Fruit fly (Drosophila melanogaster) whole organism: ENCODE measurements around the gene Reph.
A peak's percentile ranks its signal among the peaks of the same experiment; 100 is the strongest.

Experiments used
- CG8478 ChIP-seq: fragments of >200 bp; optimal IDR thresholded peaks from 2 replicates; lab custom pipeline; 2018; ENCODE audit warnings: inconsistent platforms
- Dll ChIP-seq: fragments of >200 bp; optimal IDR thresholded peaks from 2 replicates; lab custom pipeline; 2017
- EcR ChIP-seq, 2 experiments: fragments of >200 bp; optimal IDR thresholded peaks; 2 replicates each; lab custom pipeline; 2017; ENCODE audit warnings: missing biosample characterization in 2 of 2, missing genetic modification characterization in 2 of 2, missing genetic modification reagents in 2 of 2
- pan ChIP-seq: fragments of >200 bp; optimal IDR thresholded peaks from 2 replicates; lab custom pipeline; 2017
- psq ChIP-seq: fragments of >200 bp; optimal IDR thresholded peaks from 2 replicates; lab custom pipeline; 2017
- usp ChIP-seq: fragments of >200 bp; optimal IDR thresholded peaks from 2 replicates; lab custom pipeline; 2017; ENCODE audit warnings: missing biosample characterization, missing genetic modification characterization, mixed read lengths

Reph gene

dm6 chr2L:3776614-3777196 is 26.6 kb upstream of the Reph start:
- TF ChIP-seq EcR (GFP tag; optimal IDR thresholded peaks at IDR 0.05; lab: Kevin White, UChicago) (no peak), CG8478 (no peak), pan (lab: Kevin White, UChicago) (no peak), psq (lab: Kevin White, UChicago) (no peak), usp (GFP tag; lab: Kevin White, UChicago) (no peak), Dll (lab: Kevin White, UChicago) (no peak)

DNA sequence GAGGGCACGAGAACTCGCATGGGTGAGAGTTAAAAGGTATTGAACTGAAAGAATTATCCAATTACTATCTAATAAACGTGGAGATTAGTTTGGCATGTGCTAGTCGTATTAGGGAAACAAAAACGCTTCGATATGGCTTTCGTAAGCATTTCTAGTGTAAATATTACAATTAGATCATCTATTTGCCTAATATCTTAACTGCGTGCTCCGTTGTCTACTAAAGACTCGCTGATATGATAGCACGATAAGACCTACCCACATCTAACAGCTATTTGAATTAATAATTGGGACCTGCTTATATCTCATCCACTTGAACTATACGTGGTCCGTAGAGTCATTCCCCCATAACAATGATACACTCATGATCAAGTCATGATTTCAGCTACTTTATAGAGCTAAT is 25.9 kb upstream of the Reph start:
- TF ChIP-seq psq (lab: Kevin White, UChicago) (no peak), pan (lab: Kevin White, UChicago) (no peak), EcR (GFP tag; optimal IDR thresholded peaks at IDR 0.05; lab: Kevin White, UChicago) (no peak), CG8478 (no peak), Dll (lab: Kevin White, UChicago) (no peak), usp (GFP tag; lab: Kevin White, UChicago) (no peak)

DNA sequence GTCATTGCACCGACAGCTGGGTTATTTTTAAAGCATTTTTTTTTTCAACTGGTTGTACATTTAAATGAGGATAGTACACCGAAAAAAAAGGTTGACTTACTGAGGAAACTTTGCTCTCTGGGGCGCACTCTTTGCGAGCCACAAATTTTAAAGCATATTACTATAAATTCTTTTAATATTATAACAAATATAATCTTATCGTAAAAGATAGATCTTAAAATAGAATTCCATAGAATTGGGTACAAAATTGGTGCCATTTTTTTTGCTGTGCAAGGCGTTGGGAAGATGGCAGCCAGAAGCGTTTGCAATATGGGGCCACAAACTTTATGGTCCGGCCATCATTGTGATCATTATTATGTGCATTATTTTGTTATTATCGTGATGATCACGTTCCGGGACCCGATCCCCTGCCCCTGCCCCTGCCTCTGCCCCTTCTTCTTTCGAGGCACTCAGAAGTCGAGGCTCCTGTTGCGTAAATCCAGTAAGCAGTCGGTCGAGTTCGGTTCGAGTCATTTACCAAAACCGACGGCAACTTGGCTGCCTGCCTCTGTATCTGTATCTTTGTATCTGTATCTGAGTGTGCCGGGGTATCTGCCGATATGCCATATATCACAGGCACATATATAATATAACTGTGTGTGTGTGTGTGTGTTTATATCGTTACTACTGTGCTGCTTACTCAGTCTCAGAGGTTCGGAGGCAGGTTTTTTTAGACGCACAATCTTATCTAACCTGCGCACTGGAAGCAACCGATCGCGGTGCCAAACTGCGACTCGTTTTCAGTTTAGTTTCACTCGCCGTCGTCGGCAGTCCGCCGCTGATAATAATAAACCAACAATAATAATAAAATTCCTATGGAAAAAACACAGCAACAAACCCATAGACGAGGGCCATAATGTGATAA is 24.9 kb upstream of the Reph start:
- TF ChIP-seq Dll (lab: Kevin White, UChicago) = peak; percentile 10
- no peak for TF ChIP-seq EcR (GFP tag; optimal IDR thresholded peaks at IDR 0.05; lab: Kevin White, UChicago)

DNA sequence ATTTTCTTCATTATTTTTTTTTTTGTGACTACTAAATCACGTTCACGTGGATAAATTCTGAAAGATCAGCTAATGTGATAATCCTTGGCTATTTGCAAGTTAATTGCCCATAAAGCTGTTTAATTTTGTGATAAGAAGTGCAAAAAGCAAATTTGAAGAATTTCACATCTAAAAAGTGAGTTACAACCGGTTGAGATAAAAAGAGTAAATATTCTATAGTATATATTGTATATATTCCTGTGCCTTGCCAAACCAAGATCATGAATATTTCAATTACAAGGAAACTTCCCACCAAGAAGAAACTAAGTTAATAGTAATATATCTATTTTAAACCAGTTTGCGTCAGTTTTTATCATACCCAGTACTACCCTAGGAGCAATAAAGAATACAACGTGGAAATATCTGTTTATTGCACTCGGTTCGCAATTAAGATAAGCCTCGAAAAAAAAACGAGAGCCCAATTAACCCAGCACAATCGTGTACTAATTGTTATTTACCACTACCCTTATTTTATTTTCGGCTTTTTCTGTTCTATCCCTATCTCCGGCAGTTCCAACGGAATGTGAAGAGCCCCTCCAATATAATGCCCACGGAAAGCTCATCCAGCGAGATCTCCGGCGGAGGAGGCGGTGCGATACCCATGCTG is 24.1 kb upstream of the Reph start:
- peak; percentile 76 for TF ChIP-seq pan (lab: Kevin White, UChicago)
- TF ChIP-seq CG8478 = no peak

- no peak for TF ChIP-seq CG8478
- TF ChIP-seq EcR (GFP tag; optimal IDR thresholded peaks at IDR 0.05; lab: Kevin White, UChicago) = no peak
- no peak for TF ChIP-seq psq (lab: Kevin White, UChicago)
- TF ChIP-seq pan (lab: Kevin White, UChicago) = no peak
- no peak for TF ChIP-seq usp (GFP tag; lab: Kevin White, UChicago)
- no peak for TF ChIP-seq Dll (lab: Kevin White, UChicago)
Measured at dm6 chr2L:3780587-3780986, 22.8 kb upstream of the Reph start.

DNA sequence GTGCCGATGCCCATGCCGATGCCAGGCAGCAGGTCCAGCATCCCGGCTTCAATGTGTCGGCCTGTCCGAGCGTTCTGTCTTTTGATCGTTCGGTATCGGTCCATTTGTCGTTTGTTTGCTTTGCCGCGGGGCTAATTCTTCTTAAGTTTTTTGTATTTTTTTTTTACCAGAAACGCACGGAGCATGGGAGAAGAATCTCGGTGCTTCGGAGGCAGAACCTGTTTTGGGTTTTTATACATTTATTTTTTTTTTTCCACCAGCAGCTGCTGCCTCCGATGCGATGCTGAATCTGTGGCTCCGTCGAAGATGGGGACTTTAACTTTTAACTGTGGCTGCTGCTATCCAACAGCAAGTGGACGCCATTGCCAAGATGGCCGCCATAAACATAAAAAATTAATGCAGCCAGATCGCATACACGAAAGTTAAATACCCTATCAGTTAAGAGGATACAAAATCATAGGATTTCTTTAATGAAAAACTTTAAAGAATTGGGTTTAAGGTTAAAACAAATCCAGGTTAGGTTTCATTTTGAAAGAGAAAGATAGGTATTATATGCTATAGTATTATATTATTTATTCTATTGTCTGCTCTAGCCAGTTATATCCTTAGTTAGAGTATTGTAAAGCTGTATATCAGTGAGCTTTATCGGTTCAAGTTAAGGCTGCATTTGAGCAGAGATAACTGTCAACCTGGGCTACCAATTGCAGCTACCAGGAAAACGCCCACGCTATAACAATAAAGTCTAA is 22.0 kb upstream of the Reph start:
- TF ChIP-seq Dll (lab: Kevin White, UChicago) = no peak
- TF ChIP-seq pan (lab: Kevin White, UChicago) = no peak
- no peak for TF ChIP-seq EcR (GFP tag; optimal IDR thresholded peaks at IDR 0.05; lab: Kevin White, UChicago)
- TF ChIP-seq usp (GFP tag; lab: Kevin White, UChicago) = no peak
- TF ChIP-seq psq (lab: Kevin White, UChicago) = no peak
- no peak for TF ChIP-seq CG8478

DNA sequence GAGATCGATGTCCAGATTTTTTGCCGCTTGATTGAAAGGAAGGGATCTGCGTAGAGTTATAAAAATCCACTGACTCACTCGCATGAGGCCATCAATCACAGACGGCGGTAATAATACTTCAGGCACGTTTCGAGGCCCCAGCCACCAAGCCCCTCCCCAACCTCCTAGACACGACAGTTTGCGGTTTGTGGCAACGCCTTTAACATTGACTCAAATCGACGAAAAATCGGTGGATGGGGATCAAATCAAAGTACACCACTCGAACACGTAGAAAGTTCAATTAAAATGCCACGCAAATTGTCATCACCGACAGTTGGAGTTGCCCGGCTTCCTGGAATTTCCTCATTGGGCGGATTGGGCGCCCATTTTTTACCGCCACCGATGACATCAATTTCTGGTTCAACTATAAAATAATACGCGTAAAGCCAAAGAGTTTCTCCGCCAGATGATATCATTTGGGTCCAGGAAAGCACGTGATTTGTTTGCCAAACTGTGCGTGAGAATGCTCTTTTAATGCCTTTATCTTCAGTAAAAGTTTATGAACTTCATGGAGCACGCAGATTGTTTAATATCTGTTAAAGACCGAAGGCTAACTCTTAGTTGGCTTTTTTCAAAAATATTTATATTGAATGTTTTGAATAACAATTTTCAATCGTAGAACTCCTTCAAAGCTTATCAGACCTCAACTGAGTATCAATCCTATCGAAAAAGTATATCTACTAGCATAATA is 18.9 kb upstream of the Reph start, which contains the start of gene CG31960:
CG31960 (plus strand) TSS at position 680 of the 730 bp plus-strand sequence.
- no peak for TF ChIP-seq Dll (lab: Kevin White, UChicago)
- TF ChIP-seq pan (lab: Kevin White, UChicago) = no peak
- no peak for TF ChIP-seq EcR (GFP tag; optimal IDR thresholded peaks at IDR 0.05; lab: Kevin White, UChicago)
- no peak for TF ChIP-seq CG8478
- no peak for TF ChIP-seq psq (lab: Kevin White, UChicago)
- TF ChIP-seq usp (GFP tag; lab: Kevin White, UChicago) = no peak

- no peak for TF ChIP-seq psq (lab: Kevin White, UChicago)
- no peak for TF ChIP-seq CG8478
- TF ChIP-seq usp (GFP tag; lab: Kevin White, UChicago) = no peak
- no peak for TF ChIP-seq pan (lab: Kevin White, UChicago)
- TF ChIP-seq Dll (lab: Kevin White, UChicago) = no peak
- no peak for TF ChIP-seq EcR (GFP tag; optimal IDR thresholded peaks at IDR 0.05; lab: Kevin White, UChicago)
Measured at dm6 chr2L:3785402-3785801, 17.9 kb upstream of the Reph start.

- no peak for TF ChIP-seq CG8478
- peak; percentile 42 for TF ChIP-seq Dll (lab: Kevin White, UChicago)
- no peak for TF ChIP-seq pan (lab: Kevin White, UChicago)
- no peak for TF ChIP-seq EcR (GFP tag; optimal IDR thresholded peaks at IDR 0.05; lab: Kevin White, UChicago)
Measured at dm6 chr2L:3786246-3786645, 17.1 kb upstream of the Reph start.

dm6 chr2L:3787028-3787427 is 16.3 kb upstream of the Reph start, which contains the start of gene bark:
bark (plus strand) TSS chr2L:3787167.
- TF ChIP-seq Dll (lab: Kevin White, UChicago) (no peak), EcR (GFP tag; optimal IDR thresholded peaks at IDR 0.05; lab: Kevin White, UChicago) (no peak), pan (lab: Kevin White, UChicago) (no peak), usp (GFP tag; lab: Kevin White, UChicago) (no peak), CG8478 (no peak), psq (lab: Kevin White, UChicago) (no peak)
